Worm (Caenorhabditis elegans) whole organism, young adult: Measurements from ENCODE around the gene M7.8.

Experiments used
- B0261.1 ChIP-seq: sonication (generic microtip); optimal IDR thresholded peaks from 2 replicates; lab custom pipeline; 2016; ENCODE audit warnings: mild to moderate bottlenecking, missing genetic modification characterization, moderate library complexity, missing compliant biosample characterization
- B0336.3 ChIP-seq: fragments of 200-800 bp; sonication (Bioruptor generic); IDR thresholded peaks from 2 replicates; pipeline ENCODE4 v1.3.6; 2022; ENCODE audit warnings: missing genetic modification characterization, missing compliant biosample characterization
- C06A6.2 ChIP-seq: fragments of 200-800 bp; sonication (Bioruptor generic); conservative IDR thresholded peaks from 2 replicates; pipeline ENCODE4 v1.3.6; 2022; ENCODE audit warnings: missing genetic modification characterization, missing compliant biosample characterization
- C17E4.6 ChIP-seq: fragments of 200-800 bp; sonication (Bioruptor generic); IDR thresholded peaks from 2 replicates; pipeline ENCODE4 v1.3.6; 2022; ENCODE audit warnings: missing genetic modification reagents, missing genetic modification characterization, missing compliant biosample characterization
- F10E7.11 ChIP-seq: sonication (generic microtip); optimal IDR thresholded peaks from 2 replicates; lab custom pipeline; 2017; ENCODE audit warnings: mild to moderate bottlenecking, missing genetic modification characterization, moderate library complexity, missing compliant biosample characterization
- F33H1.4 ChIP-seq: fragments of 200-800 bp; sonication (Bioruptor generic); IDR thresholded peaks from 2 replicates; pipeline ENCODE4 v1.3.6; 2022; ENCODE audit warnings: missing genetic modification reagents, missing genetic modification characterization, missing compliant biosample characterization
- F37B4.10 ChIP-seq: fragments of 200-800 bp; sonication (Bioruptor generic); IDR thresholded peaks from 2 replicates; pipeline ENCODE4 v1.3.6; 2022; ENCODE audit warnings: missing genetic modification characterization, missing compliant biosample characterization
- F52B5.7 ChIP-seq: sonication (generic microtip); optimal IDR thresholded peaks from 2 replicates; lab custom pipeline; 2016; ENCODE audit warnings: mild to moderate bottlenecking, missing genetic modification characterization, missing compliant biosample characterization
- F55B11.4 ChIP-seq: sonication (generic microtip); optimal IDR thresholded peaks from 2 replicates; lab custom pipeline; 2016; ENCODE audit warnings: missing compliant biosample characterization, missing genetic modification characterization, borderline replicate concordance; ENCODE audit not compliant: insufficient read depth
- F57C9.4 ChIP-seq: sonication (generic microtip); optimal IDR thresholded peaks from 2 replicates; lab custom pipeline; 2017; ENCODE audit warnings: mild to moderate bottlenecking, missing genetic modification characterization, missing compliant biosample characterization
- K11D2.4 ChIP-seq: fragments of 200-800 bp; sonication (Bioruptor generic); IDR thresholded peaks from 2 replicates; pipeline ENCODE4 v1.3.6; 2022; ENCODE audit warnings: missing genetic modification reagents, missing genetic modification characterization, missing compliant biosample characterization
- Y56A3A.18 ChIP-seq: fragments of 200-800 bp; sonication (Bioruptor generic); IDR thresholded peaks from 2 replicates; pipeline ENCODE4 v1.3.6; 2022; ENCODE audit warnings: missing genetic modification reagents, missing genetic modification characterization, missing compliant biosample characterization
- Y79H2A.3 ChIP-seq: fragments of 200-800 bp; sonication (Bioruptor generic); conservative IDR thresholded peaks from 2 replicates; pipeline ENCODE4 v1.3.6; 2022; ENCODE audit warnings: missing genetic modification reagents, missing genetic modification characterization, missing compliant biosample characterization
- akir-1 ChIP-seq: fragments of 200-800 bp; sonication (Bioruptor generic); optimal IDR thresholded peaks from 2 replicates; lab custom pipeline; 2018; ENCODE audit warnings: mild to moderate bottlenecking, missing genetic modification characterization, moderate library complexity, missing compliant biosample characterization
- athp-1 ChIP-seq: sonication (generic microtip); optimal IDR thresholded peaks from 2 replicates; lab custom pipeline; 2017; ENCODE audit warnings: mild to moderate bottlenecking, missing genetic modification characterization, missing compliant biosample characterization
- bed-1 ChIP-seq: fragments of 200-800 bp; sonication (Bioruptor generic); IDR thresholded peaks from 2 replicates; pipeline ENCODE4 v1.3.6; 2022; ENCODE audit warnings: missing genetic modification reagents, missing genetic modification characterization, missing compliant biosample characterization
- ccch-3 ChIP-seq: fragments of 200-800 bp; sonication (Bioruptor generic); optimal IDR thresholded peaks from 2 replicates; lab custom pipeline; 2018; ENCODE audit warnings: mild to moderate bottlenecking, missing genetic modification characterization, missing compliant biosample characterization
- cebp-2 ChIP-seq: fragments of 200-800 bp; sonication (Bioruptor generic); IDR thresholded peaks from 2 replicates; pipeline ENCODE4 v1.3.6; 2022; ENCODE audit warnings: missing genetic modification characterization, missing compliant biosample characterization
- ceh-79 ChIP-seq: sonication (generic microtip); optimal IDR thresholded peaks from 2 replicates; lab custom pipeline; 2017; ENCODE audit warnings: mild to moderate bottlenecking, missing genetic modification characterization, missing compliant biosample characterization
- ceh-91 ChIP-seq: fragments of 200-800 bp; sonication (Bioruptor generic); IDR thresholded peaks from 2 replicates; pipeline ENCODE4 v1.3.6; 2022; ENCODE audit warnings: missing genetic modification reagents, missing genetic modification characterization, missing compliant biosample characterization
- chd-7 ChIP-seq: sonication (generic microtip); optimal IDR thresholded peaks from 2 replicates; lab custom pipeline; 2016; ENCODE audit warnings: mild to moderate bottlenecking, missing genetic modification characterization, moderate library complexity, missing compliant biosample characterization
- dpff-1 ChIP-seq: sonication (generic microtip); optimal IDR thresholded peaks from 2 replicates; lab custom pipeline; 2017; ENCODE audit warnings: mild to moderate bottlenecking, missing genetic modification characterization, missing compliant biosample characterization
- egl-44 ChIP-seq: fragments of 200-800 bp; sonication (Bioruptor generic); IDR thresholded peaks from 2 replicates; pipeline ENCODE4 v1.3.6; 2022; ENCODE audit warnings: missing genetic modification reagents, missing genetic modification characterization, missing compliant biosample characterization
- egrh-3 ChIP-seq: fragments of 200-800 bp; sonication (Bioruptor generic); IDR thresholded peaks from 2 replicates; pipeline ENCODE4 v1.3.6; 2022; ENCODE audit warnings: missing genetic modification reagents, missing genetic modification characterization, missing compliant biosample characterization
- ekl-4 ChIP-seq: fragments of 200-800 bp; sonication (Bioruptor generic); IDR thresholded peaks from 2 replicates; pipeline ENCODE4 v1.3.6; 2022; ENCODE audit warnings: missing genetic modification reagents, missing genetic modification characterization, missing compliant biosample characterization
- hmg-1.2 ChIP-seq: fragments of 200-800 bp; sonication (Bioruptor generic); IDR thresholded peaks from 2 replicates; pipeline ENCODE4 v1.3.6; 2022; ENCODE audit warnings: missing genetic modification reagents, missing genetic modification characterization, missing compliant biosample characterization
- hsf-1 ChIP-seq: fragments of 200-800 bp; sonication (Bioruptor generic); IDR thresholded peaks from 2 replicates; pipeline ENCODE4 v1.3.6; 2022; ENCODE audit warnings: missing genetic modification reagents, missing genetic modification characterization, missing compliant biosample characterization
- lag-1 ChIP-seq: fragments of 200-800 bp; sonication (Bioruptor generic); IDR thresholded peaks from 2 replicates; pipeline ENCODE4 v1.3.6; 2022; ENCODE audit warnings: missing genetic modification reagents, missing genetic modification characterization, missing compliant biosample characterization
- lin-35 ChIP-seq, 3 experiments: fragments of 150-350 bp in 2 of 3; sonication (generic microtip) in 1 of 3; optimal IDR thresholded peaks; 2 replicates each; lab custom pipeline; 2014 to 2018; ENCODE audit warnings: missing biosample characterization in 3 of 3, missing genetic modification characterization in 3 of 3, missing genetic modification reagents in 3 of 3
- lsl-1 ChIP-seq: fragments of 200-800 bp; sonication (Bioruptor generic); optimal IDR thresholded peaks from 2 replicates; lab custom pipeline; 2018; ENCODE audit warnings: mild to moderate bottlenecking, missing genetic modification characterization, moderate library complexity, missing compliant biosample characterization
- madf-3 ChIP-seq: fragments of 200-800 bp; sonication (Bioruptor generic); IDR thresholded peaks from 2 replicates; pipeline ENCODE4 v1.3.6; 2022; ENCODE audit warnings: missing genetic modification reagents, missing genetic modification characterization, missing compliant biosample characterization
- madf-8 ChIP-seq: fragments of 200-800 bp; sonication (Bioruptor generic); conservative IDR thresholded peaks from 2 replicates; pipeline ENCODE4 v1.3.6; 2022; ENCODE audit warnings: missing genetic modification reagents, missing genetic modification characterization, missing compliant biosample characterization
- mes-4 ChIP-seq: sonication (generic microtip); optimal IDR thresholded peaks from 2 replicates; lab custom pipeline; 2016; ENCODE audit warnings: missing genotype, missing genetic modification characterization, missing compliant biosample characterization
- mxl-1 ChIP-seq: sonication (generic microtip); optimal IDR thresholded peaks from 2 replicates; lab custom pipeline; 2016; ENCODE audit warnings: missing genetic modification characterization, missing compliant biosample characterization
- nfya-1 ChIP-seq: sonication (generic microtip); optimal IDR thresholded peaks from 2 replicates; lab custom pipeline; 2017; ENCODE audit warnings: antibody characterized with exemption, missing compliant biosample characterization, missing genetic modification characterization, borderline replicate concordance; ENCODE audit not compliant: insufficient read depth
- nfyb-1 ChIP-seq: fragments of 200-800 bp; sonication (Bioruptor generic); IDR thresholded peaks from 2 replicates; pipeline ENCODE4 v1.3.6; 2022; ENCODE audit warnings: missing genetic modification reagents, missing genetic modification characterization, missing compliant biosample characterization
- nhr-80 ChIP-seq: sonication (generic microtip); optimal IDR thresholded peaks from 2 replicates; lab custom pipeline; 2016; ENCODE audit warnings: missing genetic modification characterization, missing compliant biosample characterization
- nhr-90 ChIP-seq: sonication (generic microtip); optimal IDR thresholded peaks from 2 replicates; lab custom pipeline; 2016; ENCODE audit warnings: missing genotype, mild to moderate bottlenecking, missing genetic modification characterization, missing compliant biosample characterization
- pbrm-1 ChIP-seq: fragments of 200-800 bp; sonication (Bioruptor generic); IDR thresholded peaks from 2 replicates; pipeline ENCODE4 v1.3.6; 2022; ENCODE audit warnings: missing genetic modification reagents, missing genetic modification characterization, missing compliant biosample characterization
- rcor-1 ChIP-seq: fragments of 200-800 bp; sonication (Bioruptor generic); IDR thresholded peaks from 2 replicates; pipeline ENCODE4 v1.3.6; 2022; ENCODE audit warnings: missing genetic modification reagents, missing genetic modification characterization, missing compliant biosample characterization
- rec-8 ChIP-seq, 2 experiments: sonication (generic microtip); optimal IDR thresholded peaks; 2 replicates each; lab custom pipeline; 2016; ENCODE audit warnings: mild to moderate bottlenecking in 2 of 2, missing genetic modification characterization in 2 of 2, missing genetic modification reagents in 2 of 2, missing genotype in 2 of 2, missing biosample characterization in 1 of 2, missing compliant biosample characterization in 1 of 2, moderate library complexity in 1 of 2
- repo-1 ChIP-seq: sonication (generic microtip); optimal IDR thresholded peaks from 2 replicates; lab custom pipeline; 2017; ENCODE audit warnings: mild to moderate bottlenecking, missing genetic modification characterization, missing compliant biosample characterization
- sdz-38 ChIP-seq: sonication (generic microtip); optimal IDR thresholded peaks from 2 replicates; lab custom pipeline; 2016; ENCODE audit warnings: missing genotype, missing genetic modification characterization, missing compliant biosample characterization
- snpc-3.4 ChIP-seq: sonication (generic microtip); optimal IDR thresholded peaks from 2 replicates; lab custom pipeline; 2017; ENCODE audit warnings: missing genetic modification characterization, mild to moderate bottlenecking, missing compliant biosample characterization, antibody characterized with exemption, moderate library complexity, missing genotype, missing genetic modification reagents
- tbx-9 ChIP-seq: sonication (generic microtip); optimal IDR thresholded peaks from 2 replicates; lab custom pipeline; 2016; ENCODE audit warnings: borderline replicate concordance, missing genetic modification characterization, inconsistent platforms, missing compliant biosample characterization
- ztf-25 ChIP-seq: fragments of 200-800 bp; sonication (Bioruptor generic); IDR thresholded peaks from 2 replicates; pipeline ENCODE4 v1.3.6; 2022; ENCODE audit warnings: missing genetic modification reagents, missing genetic modification characterization, missing compliant biosample characterization
- ztf-6 ChIP-seq: fragments of 200-800 bp; sonication (Bioruptor generic); IDR thresholded peaks from 2 replicates; pipeline ENCODE4 v1.3.6; 2022; ENCODE audit warnings: missing genetic modification reagents, missing genetic modification characterization, missing compliant biosample characterization

M7.8 gene

DNA sequence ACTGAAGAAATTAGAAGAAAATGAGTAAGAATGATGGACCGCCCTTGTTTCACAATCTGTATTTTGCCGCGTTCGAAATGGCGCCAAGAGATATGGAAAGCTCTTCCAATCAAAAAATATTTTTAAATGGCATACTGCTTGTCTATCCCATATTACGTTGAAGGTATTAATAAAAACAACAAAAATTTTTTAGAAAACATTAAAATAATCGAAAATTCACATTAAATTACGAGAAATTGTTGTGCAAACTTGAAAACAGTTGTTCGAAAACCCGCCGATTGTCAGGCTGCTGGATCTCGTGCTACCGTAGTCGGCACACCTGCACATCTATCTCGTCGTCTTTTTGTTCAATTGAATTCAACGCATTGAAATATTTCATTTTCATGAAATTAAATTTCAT is 11.3 kb downstream of the M7.8 start, which contains the start of gene klc-1 (continued):
- TF ChIP-seq B0336.3 (GFP tag; lab: Robert Waterston, UW): no peak
- TF ChIP-seq mxl-1 (tag; lab: Kevin White, UChicago): no peak
- no peak for TF ChIP-seq snpc-3.4 (tag; lab: Kevin White, UChicago)
- TF ChIP-seq madf-3 (GFP tag; lab: Robert Waterston, UW): 0 out of 2 replicates have a peak, but pooled peaks have one; percentile 45
- TF ChIP-seq Y79H2A.3 (GFP tag; lab: Robert Waterston, UW): no peak
- peak; percentile 21; the same call in 1 of the 2 replicates for TF ChIP-seq pbrm-1 (GFP tag; lab: Robert Waterston, UW)
- peak; percentile 80 for TF ChIP-seq lsl-1 (GFP tag; lab: Kevin White, UChicago)
- TF ChIP-seq mes-4: no peak
- TF ChIP-seq B0261.1: no peak
- TF ChIP-seq akir-1 (GFP tag; lab: Kevin White, UChicago): no peak
- TF ChIP-seq bed-1 (GFP tag; lab: Robert Waterston, UW): no peak
- TF ChIP-seq repo-1 (tag; lab: Kevin White, UChicago): no peak
- TF ChIP-seq cebp-2 (GFP tag; lab: Robert Waterston, UW): no peak
- TF ChIP-seq sdz-38 (tag; lab: Kevin White, UChicago): no peak
- peak; percentile 55; the same call in 1 of the 2 replicates for TF ChIP-seq C17E4.6 (GFP tag; lab: Robert Waterston, UW)
- no peak for TF ChIP-seq F52B5.7
- TF ChIP-seq F55B11.4 (tag; lab: Kevin White, UChicago): no peak
- peak; percentile 69 for TF ChIP-seq F33H1.4 (GFP tag; lab: Robert Waterston, UW)
- peak; percentile 81 for TF ChIP-seq madf-8
- TF ChIP-seq ztf-6 (GFP tag; lab: Robert Waterston, UW): no peak
- TF ChIP-seq dpff-1 (tag; lab: Kevin White, UChicago): no peak
- TF ChIP-seq athp-1: no peak
- 0 out of 2 replicates have a peak, but pooled peaks have one; percentile 15 for TF ChIP-seq ekl-4 (GFP tag; lab: Robert Waterston, UW)
- TF ChIP-seq egrh-3 (GFP tag; lab: Robert Waterston, UW): no peak
- no peak for TF ChIP-seq F37B4.10 (GFP tag; lab: Robert Waterston, UW)
- TF ChIP-seq rcor-1: no peak
- TF ChIP-seq tbx-9 (tag; lab: Kevin White, UChicago): no peak
- TF ChIP-seq hsf-1 (GFP tag; lab: Robert Waterston, UW): peak; percentile 75; the same call in 1 of the 2 replicates

DNA sequence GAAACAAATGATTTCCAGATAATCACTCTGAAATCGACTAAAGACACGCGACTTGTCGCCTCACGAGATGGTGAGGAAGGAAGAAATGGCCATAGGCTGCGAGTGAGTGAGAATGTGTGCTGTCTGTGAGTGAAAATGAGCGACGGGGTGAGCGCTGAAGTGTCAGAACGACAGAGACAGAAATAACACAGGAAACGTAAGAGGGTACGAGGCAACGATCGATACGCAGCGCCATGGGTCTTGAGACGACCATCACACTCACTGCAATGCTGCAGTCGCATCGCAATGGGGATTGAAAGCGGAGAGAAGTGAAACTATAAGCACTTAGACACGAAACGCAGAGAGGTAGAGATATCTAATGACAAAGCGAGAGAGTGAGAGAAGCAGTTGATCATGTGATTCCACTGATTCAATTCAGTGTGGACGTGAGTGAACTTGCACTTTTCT is 12.1 kb downstream of the M7.8 start:
- peak; percentile 90 for TF ChIP-seq nfyb-1 (GFP tag; lab: Robert Waterston, UW)
- no peak for TF ChIP-seq lag-1 (GFP tag; lab: Robert Waterston, UW)
- 0 out of 2 replicates have a peak, but pooled peaks have one; percentile 69 for TF ChIP-seq madf-3 (GFP tag; lab: Robert Waterston, UW)
- TF ChIP-seq lin-35 (GFP tag; optimal IDR thresholded peaks at IDR 0.05; lab: Kevin White, UChicago): peak in 1 of 3 experiments; percentile 87
- peak; percentile 75 for TF ChIP-seq nhr-80 (tag; lab: Kevin White, UChicago)
- TF ChIP-seq Y56A3A.18: no peak
- peak; percentile 51 for TF ChIP-seq akir-1 (GFP tag; lab: Kevin White, UChicago)
- TF ChIP-seq rcor-1: peak; percentile 63
- TF ChIP-seq ceh-79 (tag; lab: Kevin White, UChicago): peak; percentile 46
- peak; percentile 54; the same call in 1 of the 2 replicates for TF ChIP-seq egl-44 (GFP tag; lab: Robert Waterston, UW)
- TF ChIP-seq athp-1: peak; percentile 85
- TF ChIP-seq madf-8: no peak
- TF ChIP-seq ceh-91: no peak
- TF ChIP-seq K11D2.4: peak; percentile 86; the same call in 1 of the 2 replicates
- peak; percentile 94 for TF ChIP-seq hmg-1.2 (GFP tag; lab: Robert Waterston, UW)
- TF ChIP-seq ztf-25: 0 out of 2 replicates have a peak, but pooled peaks have one; percentile 26
- TF ChIP-seq ccch-3 (GFP tag; lab: Kevin White, UChicago): no peak
- TF ChIP-seq F52B5.7: peak; percentile 11
- TF ChIP-seq F57C9.4 (tag; lab: Kevin White, UChicago): no peak
- TF ChIP-seq rec-8 (tag; optimal IDR thresholded peaks at IDR 0.05; lab: Kevin White, UChicago): peak in 1 of 2 experiments; percentile 7
- peak; percentile 90 for TF ChIP-seq chd-7 (tag; lab: Kevin White, UChicago)
- TF ChIP-seq nfya-1 (tag; lab: Kevin White, UChicago): no peak
- TF ChIP-seq nhr-90: peak; percentile 74
- TF ChIP-seq Y79H2A.3 (GFP tag; lab: Robert Waterston, UW): no peak; the same call in 1 of the 2 replicates
- peak; percentile 89 for TF ChIP-seq C06A6.2 (GFP tag; lab: Robert Waterston, UW)
- peak; percentile 0 for TF ChIP-seq F10E7.11 (tag; lab: Kevin White, UChicago)
